Worm (Caenorhabditis elegans): Measurements from ENCODE around the gene F32G8.2.
A peak's percentile ranks its signal among the peaks of the same experiment; 100 is the strongest.

Gene F32G8.2

DNA sequence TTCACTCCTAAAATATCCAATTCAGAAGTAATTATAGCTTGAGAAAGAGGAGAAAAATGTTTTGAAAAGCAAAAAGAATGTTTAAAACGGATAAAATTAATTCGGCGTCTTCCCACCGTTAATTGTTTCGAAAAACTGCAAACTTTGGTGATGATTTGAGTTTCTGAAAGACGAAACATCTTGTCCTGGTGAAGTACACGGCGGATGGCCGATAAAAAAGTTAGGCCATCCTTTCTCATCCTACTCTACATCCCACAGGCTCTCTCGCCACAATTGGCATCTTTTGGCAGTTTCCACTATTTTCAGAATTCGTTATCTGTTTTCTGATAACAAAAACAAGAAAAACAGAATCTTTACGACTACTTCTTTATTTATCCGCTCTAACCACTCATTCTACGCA lies 23.9 kb upstream of the F32G8.2 start, which contains the start of the genes C35A5.8 and hda-11 (continued):
- TF ChIP-seq nhr-237 (tag; optimal IDR thresholded peaks at IDR 0.05) (no peak), spr-3 (GFP tag; optimal IDR thresholded peaks at IDR 0.05) (no peak), set-16 (GFP tag; IDR thresholded peaks at IDR 0.05) (no peak), php-3 (GFP tag; IDR thresholded peaks at IDR 0.05) (no peak), nhr-41 (GFP tag; IDR thresholded peaks at IDR 0.05) (no peak), T20F7.1 (GFP tag; optimal IDR thresholded peaks at IDR 0.05) (no peak), lir-3 (tag; optimal IDR thresholded peaks at IDR 0.05) (no peak), lin-13 (GFP tag; optimal IDR thresholded peaks at IDR 0.05) (no peak), ctbp-1 (GFP tag; IDR thresholded peaks at IDR 0.05) (no peak), nhr-111 (GFP tag; optimal IDR thresholded peaks at IDR 0.05) (no peak), unc-62 (GFP tag; optimal IDR thresholded peaks at IDR 0.05 in 1 of 2) (peak in 1 of 2 experiments; percentile 92), unc-62 (tag; optimal IDR thresholded peaks at IDR 0.05) (no peak), ztf-11 (tag; optimal IDR thresholded peaks at IDR 0.05) (no peak), duxl-1 (tag; optimal IDR thresholded peaks at IDR 0.05; ENCODE audit: poor library complexity) (peak; percentile 71), F49E8.2 (tag; optimal IDR thresholded peaks at IDR 0.05; ENCODE audit: borderline replicate concordance) (no peak), ztf-7 (tag; optimal IDR thresholded peaks at IDR 0.05) (no peak), vab-7 (GFP tag; IDR thresholded peaks at IDR 0.05) (no peak), nhr-25 (tag; optimal IDR thresholded peaks at IDR 0.05; ENCODE audit: borderline replicate concordance, insufficient read depth) (peak; percentile 4), unc-130 (GFP tag; optimal IDR thresholded peaks at IDR 0.05) (peak; percentile 74), skn-1 (tag; optimal IDR thresholded peaks at IDR 0.05) (no peak)

DNA sequence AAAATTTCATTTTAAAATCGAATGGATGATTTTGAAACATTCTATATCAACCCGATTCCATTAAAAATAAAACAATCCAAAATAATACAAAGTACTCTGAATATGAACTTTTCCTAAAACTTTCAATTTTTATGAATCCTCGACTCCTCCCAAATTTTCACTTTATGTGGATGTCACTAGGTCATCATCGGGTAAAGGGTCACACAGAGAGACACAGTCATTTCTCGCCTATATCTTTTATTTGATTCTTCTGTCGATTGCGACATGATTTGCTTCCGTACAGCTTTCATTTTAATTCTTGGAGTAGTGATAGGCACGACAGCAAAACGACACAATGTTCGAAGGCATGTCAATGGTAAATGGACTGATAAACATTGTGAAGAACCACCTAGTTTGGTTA lies 21.3 kb upstream of the F32G8.2 start, which contains the start of gene F25D1.3:
Gene F25D1.3, plus strand, starts transcription at position 225 of the 400 bp plus-strand sequence.
- no peak for TF ChIP-seq daf-16 (GFP tag; optimal IDR thresholded peaks at IDR 0.05)
- TF ChIP-seq daf-16 (tag; optimal IDR thresholded peaks at IDR 0.05): no peak
- no peak for TF ChIP-seq egl-27 (tag; optimal IDR thresholded peaks at IDR 0.05)

DNA sequence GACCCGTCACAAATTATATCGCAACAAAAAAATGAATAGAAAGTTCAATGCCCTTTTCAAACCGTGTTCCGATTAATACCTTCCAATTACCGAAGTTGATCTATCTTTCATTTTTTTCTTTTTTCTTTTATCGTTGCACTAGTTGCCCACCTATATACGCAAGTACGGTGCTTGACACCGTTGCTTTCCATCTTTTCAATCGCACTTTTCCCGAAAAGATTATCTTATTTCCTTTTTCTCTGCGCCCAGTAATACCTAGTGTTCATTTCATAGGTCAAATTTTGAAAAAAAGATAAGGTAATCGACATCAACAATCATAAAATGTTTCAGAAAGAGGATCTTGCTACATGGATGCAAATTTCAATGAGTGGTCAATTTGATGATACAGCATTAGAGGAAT lies 20.2 kb upstream of the F32G8.2 start:
- TF ChIP-seq saeg-2 (GFP tag; IDR thresholded peaks at IDR 0.05): no peak
- no peak for TF ChIP-seq mdt-29 (GFP tag; IDR thresholded peaks at IDR 0.05)
- no peak for TF ChIP-seq hlh-30 (tag; optimal IDR thresholded peaks at IDR 0.05; ENCODE audit: insufficient read depth)
- no peak for TF ChIP-seq gei-8 (GFP tag; optimal IDR thresholded peaks at IDR 0.05)
- peak; percentile 90 for TF ChIP-seq aha-1 (tag)
- peak; percentile 31 for TF ChIP-seq nhr-28 (tag; optimal IDR thresholded peaks at IDR 0.05)

DNA sequence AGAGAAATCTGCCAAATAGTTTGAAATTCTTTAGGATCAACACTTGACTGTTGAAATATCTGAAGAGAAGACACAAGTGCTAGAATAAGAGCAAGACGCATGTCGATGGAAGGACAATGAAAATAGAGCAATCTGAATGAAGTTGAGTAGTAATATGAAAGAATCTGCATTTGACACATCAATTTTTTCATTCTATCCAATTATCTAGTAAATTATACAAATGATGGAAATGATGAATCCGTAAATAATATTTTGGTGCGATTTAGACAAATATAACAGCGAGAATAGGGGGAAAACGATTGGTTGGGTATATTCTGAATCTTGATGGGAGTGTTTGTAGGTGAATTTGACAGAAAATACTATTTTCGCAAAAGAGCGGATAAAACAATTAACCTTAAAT lies 17.1 kb upstream of the F32G8.2 start, which contains the start of gene txt-10:
Gene txt-10, minus strand, starts transcription at position 101 of the 400 bp plus-strand sequence.
- TF ChIP-seq Y5F2A.4 (GFP tag; optimal IDR thresholded peaks at IDR 0.05) (no peak), unc-62 (GFP tag; optimal IDR thresholded peaks at IDR 0.05 in 1 of 2) (peak in 1 of 2 experiments; percentile 88), unc-62 (tag; optimal IDR thresholded peaks at IDR 0.05) (no peak), skn-1 (tag; optimal IDR thresholded peaks at IDR 0.05) (no peak), php-3 (GFP tag; IDR thresholded peaks at IDR 0.05) (no peak), mep-1 (tag; optimal IDR thresholded peaks at IDR 0.05) (peak; percentile 9), aha-1 (tag) (peak; percentile 34)

DNA sequence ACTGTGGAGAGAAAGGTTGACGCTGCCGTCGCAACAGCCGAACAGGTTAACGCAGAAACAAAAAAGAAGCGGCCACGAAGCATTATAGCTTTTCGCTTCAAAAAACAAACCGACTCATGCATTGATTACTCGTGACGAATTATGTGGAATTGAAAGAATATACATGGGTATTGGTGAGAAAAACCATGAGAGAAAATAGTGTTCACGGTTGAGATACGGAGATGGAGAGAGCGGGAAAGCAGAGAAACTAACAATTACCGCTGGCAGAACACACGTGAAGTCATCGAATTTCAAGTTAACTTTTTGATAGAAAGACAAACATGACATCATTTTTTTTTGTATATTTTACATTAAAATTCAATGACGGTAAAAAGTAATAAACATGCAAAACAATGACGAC lies 14.5 kb upstream of the F32G8.2 start:
- TF ChIP-seq dpl-1 (GFP tag; optimal IDR thresholded peaks at IDR 0.05) (peak; percentile 1), lir-3 (tag; optimal IDR thresholded peaks at IDR 0.05) (no peak), nhr-48 (tag; optimal IDR thresholded peaks at IDR 0.05) (no peak), mdt-29 (GFP tag; IDR thresholded peaks at IDR 0.05) (no peak), D1046.2 (GFP tag; IDR thresholded peaks at IDR 0.05) (no peak), nhr-25 (tag; optimal IDR thresholded peaks at IDR 0.05; ENCODE audit: borderline replicate concordance, insufficient read depth) (no peak), fos-1 (tag; optimal IDR thresholded peaks at IDR 0.05) (no peak), nhr-111 (GFP tag; optimal IDR thresholded peaks at IDR 0.05) (no peak), snpc-1.2 (GFP tag; IDR thresholded peaks at IDR 0.05) (no peak), pha-4 (GFP tag; IDR thresholded peaks at IDR 0.05) (no peak), pha-4 (tag; optimal IDR thresholded peaks at IDR 0.05) (no peak), daf-8 (GFP tag; IDR thresholded peaks at IDR 0.05) (no peak), rbr-2 (tag; optimal IDR thresholded peaks at IDR 0.05) (no peak), ceh-44 (GFP tag; IDR thresholded peaks at IDR 0.05) (no peak), daf-19 (GFP tag; conservative IDR thresholded peaks at IDR 0.05) (no peak), skn-1 (tag; optimal IDR thresholded peaks at IDR 0.05) (no peak), gei-8 (GFP tag; optimal IDR thresholded peaks at IDR 0.05) (no peak), lin-13 (GFP tag; optimal IDR thresholded peaks at IDR 0.05) (no peak), T26A8.4 (GFP tag; IDR thresholded peaks at IDR 0.05) (no peak), ZK337.2 (GFP tag; IDR thresholded peaks at IDR 0.05) (no peak), lin-1 (GFP tag; IDR thresholded peaks at IDR 0.05) (no peak)
